Worm (Caenorhabditis elegans): ENCODE data around the gene F02C9.1.

Gene F02C9.1

ce11 chrV:3118167-3118566, 20.3 kb upstream of the F02C9.1 start, which contains the start of gene clec-210:
Gene clec-210 (plus strand): TSS chrV:3118377.
- TF ChIP-seq zip-5 (tag; optimal IDR thresholded peaks at IDR 0.05) (no peak), elt-2 (tag; optimal IDR thresholded peaks at IDR 0.05) (peak; percentile 1)

ce11 chrV:3119185-3119584, 19.3 kb upstream of the F02C9.1 start:
- TF ChIP-seq rnt-1 (tag; optimal IDR thresholded peaks at IDR 0.05) (no peak), fax-1 (tag; optimal IDR thresholded peaks at IDR 0.05) (no peak), odd-2 (tag; optimal IDR thresholded peaks at IDR 0.05) (no peak)

ce11 chrV:3121743-3122142, 16.8 kb upstream of the F02C9.1 start, which contains the start of gene srt-56:
Gene srt-56 (minus strand): TSS chrV:3121843.
- no peak for TF ChIP-seq hlh-6 (tag; optimal IDR thresholded peaks at IDR 0.05)
- no peak for TF ChIP-seq pag-3 (tag; optimal IDR thresholded peaks at IDR 0.05; ENCODE audit: borderline replicate concordance)
- no peak for TF ChIP-seq F13H6.1 (tag; optimal IDR thresholded peaks at IDR 0.05)
- no peak for TF ChIP-seq ceh-34 (tag; optimal IDR thresholded peaks at IDR 0.05)

- no peak for TF ChIP-seq ceh-30 (tag; optimal IDR thresholded peaks at IDR 0.05)
- TF ChIP-seq gmeb-2 (tag; optimal IDR thresholded peaks at IDR 0.05), result no peak
- TF ChIP-seq hlh-30 (tag; optimal IDR thresholded peaks at IDR 0.05; ENCODE audit: insufficient read depth), result no peak
- no peak for TF ChIP-seq T23F11.4 (GFP tag; optimal IDR thresholded peaks at IDR 0.05)
- no peak for TF ChIP-seq F13H6.1 (tag; optimal IDR thresholded peaks at IDR 0.05)
- TF ChIP-seq lim-6 (tag; optimal IDR thresholded peaks at IDR 0.05), result no peak
- no peak for TF ChIP-seq unc-86 (tag; optimal IDR thresholded peaks at IDR 0.05)
- TF ChIP-seq lin-11 (tag; optimal IDR thresholded peaks at IDR 0.05), result no peak
- no peak for TF ChIP-seq ref-2 (tag; optimal IDR thresholded peaks at IDR 0.05)
- TF ChIP-seq sox-2 (GFP tag; IDR thresholded peaks at IDR 0.05), result no peak
Observed at ce11 chrV:3122403-3122802, 16.1 kb upstream of the F02C9.1 start.

- TF ChIP-seq dve-1 (tag; optimal IDR thresholded peaks at IDR 0.05) (no peak), hlh-13 (GFP tag; optimal IDR thresholded peaks at IDR 0.05) (no peak)
Observed at ce11 chrV:3124912-3125311, 13.6 kb upstream of the F02C9.1 start, which contains the start of gene Y73C8C.12. Gene Y73C8C.12 (plus strand): TSS chrV:3125212.

ce11 chrV:3127670-3128069, 10.8 kb upstream of the F02C9.1 start, which contains the start of gene Y73C8C.10:
Gene Y73C8C.10 (minus strand): TSS chrV:3127770.
- no peak for TF ChIP-seq lin-11 (tag; optimal IDR thresholded peaks at IDR 0.05)
- TF ChIP-seq ceh-34 (tag; optimal IDR thresholded peaks at IDR 0.05), result no peak
- no peak for TF ChIP-seq syd-9 (tag; optimal IDR thresholded peaks at IDR 0.05)
- TF ChIP-seq elt-4 (tag; optimal IDR thresholded peaks at IDR 0.05), result no peak
- no peak for TF ChIP-seq rnt-1 (tag; optimal IDR thresholded peaks at IDR 0.05)
- TF ChIP-seq pat-9 (tag; optimal IDR thresholded peaks at IDR 0.05), result no peak
- no peak for TF ChIP-seq ceh-6 (GFP tag; optimal IDR thresholded peaks at IDR 0.05)
- no peak for TF ChIP-seq sox-2 (GFP tag; IDR thresholded peaks at IDR 0.05)
- TF ChIP-seq sox-4 (tag; optimal IDR thresholded peaks at IDR 0.05), result no peak
- TF ChIP-seq tbx-2 (tag; optimal IDR thresholded peaks at IDR 0.05), result no peak

- no peak for TF ChIP-seq madf-2 (tag; optimal IDR thresholded peaks at IDR 0.05)
- no peak for TF ChIP-seq fkh-6 (tag; optimal IDR thresholded peaks at IDR 0.05)
- TF ChIP-seq hlh-13 (GFP tag; optimal IDR thresholded peaks at IDR 0.05), result no peak
- no peak for TF ChIP-seq eyg-1 (tag; optimal IDR thresholded peaks at IDR 0.05)
- TF ChIP-seq npax-4 (tag; optimal IDR thresholded peaks at IDR 0.05), result no peak
- TF ChIP-seq ama-1 (optimal IDR thresholded peaks at IDR 0.05), result no peak
- no peak for TF ChIP-seq ceh-9 (tag; optimal IDR thresholded peaks at IDR 0.05)
- TF ChIP-seq hlh-15 (tag; optimal IDR thresholded peaks at IDR 0.05), result no peak
- no peak for TF ChIP-seq C38D4.7 (GFP tag; optimal IDR thresholded peaks at IDR 0.05)
- no peak for TF ChIP-seq pha-2 (tag; optimal IDR thresholded peaks at IDR 0.05)
- TF ChIP-seq pros-1 (tag; optimal IDR thresholded peaks at IDR 0.05), result no peak
- no peak for TF ChIP-seq elt-4 (tag; optimal IDR thresholded peaks at IDR 0.05)
- no peak for TF ChIP-seq pha-4 (tag; optimal IDR thresholded peaks at IDR 0.05)
- no peak for TF ChIP-seq mec-3 (tag; optimal IDR thresholded peaks at IDR 0.05; ENCODE audit: borderline replicate concordance)
- TF ChIP-seq lim-6 (tag; optimal IDR thresholded peaks at IDR 0.05), result no peak
- TF ChIP-seq nfya-1 (tag; optimal IDR thresholded peaks at IDR 0.05), result no peak
- no peak for TF ChIP-seq pqm-1 (tag; optimal IDR thresholded peaks at IDR 0.05)
Observed at ce11 chrV:3128803-3129202, 9.7 kb upstream of the F02C9.1 start, which contains the start of gene tat-6. Gene tat-6 (plus strand): TSS chrV:3129103.
